Worm (Caenorhabditis elegans) whole organism, L3 larva: Measurements from ENCODE around the gene srh-282.
A peak's percentile ranks its signal among the peaks of the same experiment; 100 is the strongest.

Source experiments
- ZK546.5 ChIP-seq: sonication (generic microtip); optimal IDR thresholded peaks from 2 replicates; lab custom pipeline; 2017; ENCODE audit warnings: missing biosample characterization, missing genetic modification characterization
- aly-2 ChIP-seq: fragments of 150-350 bp; optimal IDR thresholded peaks from 2 replicates; lab custom pipeline; 2014; ENCODE audit warnings: missing biosample characterization, missing genetic modification characterization
- ama-1 ChIP-seq: fragments of 150-350 bp; optimal IDR thresholded peaks from 2 replicates; lab custom pipeline; 2018
- ceh-16 ChIP-seq: sonication (generic microtip); optimal IDR thresholded peaks from 2 replicates; lab custom pipeline; 2017; ENCODE audit warnings: missing biosample characterization, missing genetic modification characterization
- ceh-28 ChIP-seq: fragments of 150-350 bp; optimal IDR thresholded peaks from 2 replicates; lab custom pipeline; 2014; ENCODE audit warnings: missing biosample characterization, missing genetic modification reagents, missing genetic modification characterization
- ceh-82 ChIP-seq: fragments of 150-350 bp; optimal IDR thresholded peaks from 2 replicates; lab custom pipeline; 2014; ENCODE audit warnings: missing biosample characterization, missing genetic modification characterization
- daf-12 ChIP-seq: fragments of 150-350 bp; optimal IDR thresholded peaks from 2 replicates; lab custom pipeline; 2014; ENCODE audit warnings: missing biosample characterization, missing genetic modification reagents, missing genetic modification characterization
- elt-2 ChIP-seq: sonication (generic microtip); optimal IDR thresholded peaks from 2 replicates; lab custom pipeline; 2016; ENCODE audit warnings: missing genetic modification reagents, mild to moderate bottlenecking, missing genetic modification characterization, missing compliant biosample characterization
- elt-3 ChIP-seq, 3 experiments: fragments of 150-350 bp in 1 of 3; sonication (generic microtip) in 2 of 3; optimal IDR thresholded peaks; 2 replicates in 2 of 3; 4 replicates in 1 of 3; lab custom pipeline; 2014 to 2017; ENCODE audit warnings: missing biosample characterization in 3 of 3, missing genetic modification characterization in 3 of 3
- fkh-10 ChIP-seq: sonication (generic microtip); optimal IDR thresholded peaks from 2 replicates; lab custom pipeline; 2017; ENCODE audit warnings: missing biosample characterization, missing genetic modification reagents, missing genetic modification characterization
- fkh-2 ChIP-seq: fragments of 150-350 bp; optimal IDR thresholded peaks from 2 replicates; lab custom pipeline; 2014; ENCODE audit warnings: missing biosample characterization, missing genetic modification reagents, missing genetic modification characterization
- fos-1 ChIP-seq: fragments of 150-350 bp; optimal IDR thresholded peaks from 2 replicates; lab custom pipeline; 2014; ENCODE audit warnings: missing biosample characterization, missing genetic modification characterization
- hmg-11 ChIP-seq: sonication (generic microtip); optimal IDR thresholded peaks from 2 replicates; lab custom pipeline; 2016; ENCODE audit warnings: missing genetic modification characterization, missing compliant biosample characterization
- jun-1 ChIP-seq: fragments of 150-350 bp; optimal IDR thresholded peaks from 2 replicates; lab custom pipeline; 2014; ENCODE audit warnings: missing biosample characterization, missing genetic modification reagents, missing genetic modification characterization
- lin-15B ChIP-seq: fragments of 150-350 bp; optimal IDR thresholded peaks from 2 replicates; lab custom pipeline; 2014; ENCODE audit warnings: missing biosample characterization, missing genetic modification characterization
- lin-39 ChIP-seq: fragments of 150-350 bp; optimal IDR thresholded peaks from 2 replicates; lab custom pipeline; 2018; ENCODE audit warnings: missing biosample characterization, missing genetic modification reagents, missing genetic modification characterization
- lsy-12 ChIP-seq: sonication (generic microtip); optimal IDR thresholded peaks from 2 replicates; lab custom pipeline; 2016; ENCODE audit warnings: mild to moderate bottlenecking, missing genetic modification characterization, missing compliant biosample characterization
- mml-1 ChIP-seq: fragments of 150-350 bp; sonication (generic microtip); optimal IDR thresholded peaks from 3 replicates; lab custom pipeline; 2014; ENCODE audit warnings: missing biosample characterization, missing genetic modification characterization
- nfya-1 ChIP-seq: sonication (generic microtip); optimal IDR thresholded peaks from 2 replicates; lab custom pipeline; 2017; ENCODE audit warnings: missing genetic modification characterization, mild to moderate bottlenecking, missing compliant biosample characterization, antibody characterized with exemption, moderate library complexity; ENCODE audit not compliant: insufficient read depth
- nhr-12 ChIP-seq: fragments of 150-350 bp; optimal IDR thresholded peaks from 2 replicates; lab custom pipeline; 2014; ENCODE audit warnings: missing biosample characterization, missing genetic modification characterization
- nhr-23 ChIP-seq: fragments of 150-350 bp; optimal IDR thresholded peaks from 2 replicates; lab custom pipeline; 2014; ENCODE audit warnings: missing biosample characterization, missing genetic modification reagents, missing genetic modification characterization
- nhr-237 ChIP-seq: fragments of 150-350 bp; optimal IDR thresholded peaks from 2 replicates; lab custom pipeline; 2014; ENCODE audit warnings: missing biosample characterization, missing genetic modification characterization
- nhr-25 ChIP-seq: sonication (generic microtip); optimal IDR thresholded peaks from 2 replicates; lab custom pipeline; 2017; ENCODE audit warnings: missing biosample characterization, missing genetic modification characterization
- nhr-28 ChIP-seq: fragments of 150-350 bp; optimal IDR thresholded peaks from 2 replicates; lab custom pipeline; 2014; ENCODE audit warnings: missing biosample characterization, missing genetic modification characterization
- nhr-43 ChIP-seq: sonication (generic microtip); optimal IDR thresholded peaks from 2 replicates; lab custom pipeline; 2016; ENCODE audit warnings: mild to moderate bottlenecking, missing genetic modification characterization, missing compliant biosample characterization; ENCODE audit not compliant: poor library complexity, severe bottlenecking
- pha-4 ChIP-seq: fragments of 150-350 bp; optimal IDR thresholded peaks from 2 replicates; lab custom pipeline; 2014; ENCODE audit warnings: missing biosample characterization, missing genetic modification reagents, missing genetic modification characterization
- pqm-1 ChIP-seq: fragments of 150-350 bp; optimal IDR thresholded peaks from 2 replicates; lab custom pipeline; 2017; ENCODE audit warnings: missing biosample characterization, missing genetic modification characterization, inconsistent platforms
- sea-2 ChIP-seq: fragments of 150-350 bp; sonication (generic microtip); optimal IDR thresholded peaks from 4 replicates; lab custom pipeline; 2014; ENCODE audit warnings: missing biosample characterization, missing genetic modification reagents, missing genetic modification characterization
- skn-1 ChIP-seq: fragments of 150-350 bp; optimal IDR thresholded peaks from 2 replicates; lab custom pipeline; 2014; ENCODE audit warnings: missing biosample characterization, missing genetic modification characterization
- snpc-4 ChIP-seq: fragments of 150-350 bp; optimal IDR thresholded peaks from 2 replicates; lab custom pipeline; 2014; ENCODE audit warnings: missing biosample characterization, missing genetic modification characterization
- tbx-2 ChIP-seq: sonication (generic microtip); optimal IDR thresholded peaks from 2 replicates; lab custom pipeline; 2016; ENCODE audit warnings: mild to moderate bottlenecking, missing genetic modification characterization, missing compliant biosample characterization
- unc-39 ChIP-seq: sonication (generic microtip); optimal IDR thresholded peaks from 4 replicates; lab custom pipeline; 2017; ENCODE audit warnings: missing biosample characterization, missing genetic modification characterization
- unc-62 ChIP-seq: fragments of 150-350 bp; sonication (generic microtip); optimal IDR thresholded peaks from 4 replicates; lab custom pipeline; 2014; ENCODE audit warnings: missing biosample characterization, missing genetic modification reagents, missing genetic modification characterization
- ztf-11 ChIP-seq: fragments of 150-350 bp; optimal IDR thresholded peaks from 2 replicates; lab custom pipeline; 2014; ENCODE audit warnings: missing biosample characterization, missing genetic modification characterization
- ztf-4 ChIP-seq: fragments of 150-350 bp; optimal IDR thresholded peaks from 2 replicates; lab custom pipeline; 2014; ENCODE audit warnings: missing biosample characterization, missing genetic modification characterization

The srh-282 gene

DNA sequence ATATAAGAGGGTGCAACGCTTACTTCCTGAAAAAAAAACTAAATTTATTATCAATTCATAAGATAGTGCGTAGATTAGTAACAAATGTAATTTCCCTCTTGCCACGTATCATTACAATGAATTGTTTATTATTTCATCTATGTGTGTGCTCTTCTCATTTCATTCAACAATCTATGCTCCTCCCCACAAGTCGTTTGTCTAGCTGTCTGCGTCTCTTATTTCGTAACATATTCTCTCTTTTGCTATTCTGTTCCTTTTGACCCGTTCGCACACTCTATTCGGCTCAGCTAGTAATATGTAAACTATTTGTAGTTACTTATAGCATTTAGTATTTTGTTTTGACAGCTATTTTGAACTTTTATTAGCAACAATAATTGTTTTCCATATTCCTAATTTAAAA lies 8.8 kb upstream of the srh-282 start:
- TF ChIP-seq snpc-4 (tag; lab: Kevin White, UChicago) (no peak), ztf-4 (no peak), pha-4 (peak; percentile 35)

- TF ChIP-seq elt-2 = no peak
- TF ChIP-seq ceh-16 (tag; lab: Kevin White, UChicago) = no peak
- TF ChIP-seq tbx-2 = no peak
- TF ChIP-seq unc-62 (GFP tag; lab: Kevin White, UChicago) = no peak
- TF ChIP-seq, all 47 proteins: peak for 0
Measured at ce11 chrIV:278284-278683, 5.1 kb upstream of the srh-282 start.

ce11 chrIV:275146-275545 lies 1.9 kb upstream of the srh-282 start:
- TF ChIP-seq elt-2 = peak; percentile 62
- peak; percentile 30 for TF ChIP-seq pha-4
- TF ChIP-seq ZK546.5 (tag; lab: Kevin White, UChicago) = no peak
- no peak for TF ChIP-seq unc-39 (tag; lab: Kevin White, UChicago)
- peak; percentile 68 for TF ChIP-seq pqm-1 (tag; lab: Kevin White, UChicago)

ce11 chrIV:274185-274584 lies 986 bp upstream of the srh-282 start, which contains the start of gene sma-10:
Gene sma-10 (plus strand): TSS chrIV:274420.
- TF ChIP-seq mml-1 (tag; lab: Kevin White, UChicago) (no peak), lin-15B (tag; lab: Kevin White, UChicago) (no peak), elt-2 (peak; percentile 97), nhr-28 (tag; lab: Kevin White, UChicago) (no peak), nhr-23 (tag; lab: Kevin White, UChicago) (peak; percentile 76), ceh-28 (tag; lab: Kevin White, UChicago) (peak; percentile 65), nhr-25 (tag; lab: Kevin White, UChicago) (no peak), fkh-2 (tag; lab: Kevin White, UChicago) (no peak), jun-1 (tag; lab: Kevin White, UChicago) (peak; percentile 82), pqm-1 (tag; lab: Kevin White, UChicago) (peak; percentile 98), elt-3 (tag; optimal IDR thresholded peaks at IDR 0.05; lab: Kevin White, UChicago) (peak in 2 of 3 experiments; percentile 17 to 58), fos-1 (no peak), nfya-1 (tag; lab: Kevin White, UChicago) (peak; percentile 29), nhr-12 (tag; lab: Kevin White, UChicago) (no peak), lin-39 (no peak), nhr-237 (tag; lab: Kevin White, UChicago) (no peak), daf-12 (tag; lab: Kevin White, UChicago) (no peak), ceh-82 (tag; lab: Kevin White, UChicago) (no peak), ztf-11 (tag; lab: Kevin White, UChicago) (no peak), pha-4 (peak; percentile 82), snpc-4 (tag; lab: Kevin White, UChicago) (no peak), nhr-43 (tag; lab: Kevin White, UChicago) (peak; percentile 0), skn-1 (tag; lab: Kevin White, UChicago) (no peak), aly-2 (tag; lab: Kevin White, UChicago) (no peak), fkh-10 (GFP tag; lab: Kevin White, UChicago) (no peak), hmg-11 (no peak), lsy-12 (tag; lab: Kevin White, UChicago) (no peak), ZK546.5 (tag; lab: Kevin White, UChicago) (no peak), ama-1 (lab: Kevin White, UChicago) (no peak)

ce11 chrIV:269107-269506 lies 4.1 kb downstream of the srh-282 start, which contains the start of gene T21D12.11:
Gene T21D12.11 (plus strand): TSS chrIV:269407.
- no peak for TF ChIP-seq sea-2 (GFP tag; lab: Kevin White, UChicago)
- TF ChIP-seq fkh-10 (GFP tag; lab: Kevin White, UChicago) = no peak
- no peak for TF ChIP-seq nhr-28 (tag; lab: Kevin White, UChicago)
